Fruit fly (Drosophila melanogaster) whole organism: ENCODE measurements around the gene CG10164.

ENCODE experiments used
- CG8478 ChIP-seq: fragments of >200 bp; optimal IDR thresholded peaks from 2 replicates; lab custom pipeline; 2018; ENCODE audit warnings: inconsistent platforms
- Dll ChIP-seq: fragments of >200 bp; optimal IDR thresholded peaks from 2 replicates; lab custom pipeline; 2017
- EcR ChIP-seq, 2 experiments: fragments of >200 bp; optimal IDR thresholded peaks; 2 replicates each; lab custom pipeline; 2017; ENCODE audit warnings: missing biosample characterization in 2 of 2, missing genetic modification characterization in 2 of 2, missing genetic modification reagents in 2 of 2
- pan ChIP-seq: fragments of >200 bp; optimal IDR thresholded peaks from 2 replicates; lab custom pipeline; 2017
- psq ChIP-seq: fragments of >200 bp; optimal IDR thresholded peaks from 2 replicates; lab custom pipeline; 2017
- usp ChIP-seq: fragments of >200 bp; optimal IDR thresholded peaks from 2 replicates; lab custom pipeline; 2017; ENCODE audit warnings: missing biosample characterization, missing genetic modification characterization, mixed read lengths

- TF ChIP-seq psq (lab: Kevin White, UChicago) (no peak), pan (lab: Kevin White, UChicago) (no peak), EcR (GFP tag; optimal IDR thresholded peaks at IDR 0.05; lab: Kevin White, UChicago) (no peak), CG8478 (lab: Kevin White, UChicago) (no peak), usp (GFP tag; lab: Kevin White, UChicago) (no peak), Dll (lab: Kevin White, UChicago) (no peak)
Observed at dm6 chr3R:23522296-23522695, 34.4 kb downstream of the CG10164 start.
